Worm (Caenorhabditis elegans) whole organism, L1 larva: ENCODE data around the gene clec-57.

ENCODE experiments used
- C16A3.4 ChIP-seq: fragments of 150-350 bp; optimal IDR thresholded peaks from 2 replicates; lab custom pipeline; 2014; ENCODE audit warnings: missing biosample characterization, missing genetic modification characterization
- C34B4.2 ChIP-seq: sonication (generic microtip); optimal IDR thresholded peaks from 2 replicates; lab custom pipeline; 2017; ENCODE audit warnings: mild to moderate bottlenecking, missing genetic modification characterization, missing compliant biosample characterization
- Y116A8C.19 ChIP-seq: sonication (generic microtip); optimal IDR thresholded peaks from 2 replicates; lab custom pipeline; 2016; ENCODE audit warnings: missing compliant biosample characterization, missing genetic modification characterization, borderline replicate concordance
- aly-2 ChIP-seq: fragments of 150-350 bp; optimal IDR thresholded peaks from 2 replicates; lab custom pipeline; 2014; ENCODE audit warnings: missing biosample characterization, missing genetic modification characterization
- ceh-88 ChIP-seq: fragments of 200-800 bp; sonication (Bioruptor generic); IDR thresholded peaks from 2 replicates; pipeline ENCODE4 v1.3.6; 2022; ENCODE audit warnings: missing genetic modification characterization, missing compliant biosample characterization
- ceh-90 ChIP-seq: sonication (generic microtip); optimal IDR thresholded peaks from 2 replicates; lab custom pipeline; 2016; ENCODE audit warnings: missing genetic modification characterization, missing compliant biosample characterization
- ces-1 ChIP-seq: fragments of 150-350 bp; optimal IDR thresholded peaks from 2 replicates; lab custom pipeline; 2014; ENCODE audit warnings: missing biosample characterization, missing genetic modification reagents, missing genetic modification characterization
- egl-27 ChIP-seq, 2 experiments: fragments of 150-350 bp in 1 of 2; sonication (generic microtip); optimal IDR thresholded peaks; 3 replicates each; lab custom pipeline; 2017 to 2018; ENCODE audit warnings: missing biosample characterization in 2 of 2, missing genetic modification characterization in 2 of 2, missing genetic modification reagents in 2 of 2
- fkh-10 ChIP-seq: sonication (generic microtip); optimal IDR thresholded peaks from 2 replicates; lab custom pipeline; 2017; ENCODE audit warnings: missing biosample characterization, missing genetic modification reagents, missing genetic modification characterization
- fkh-4 ChIP-seq: sonication (generic microtip); optimal IDR thresholded peaks from 2 replicates; lab custom pipeline; 2016; ENCODE audit warnings: missing compliant biosample characterization, missing genetic modification characterization, borderline replicate concordance
- fkh-8 ChIP-seq: sonication (generic microtip); optimal IDR thresholded peaks from 2 replicates; lab custom pipeline; 2016; ENCODE audit warnings: mild to moderate bottlenecking, missing genetic modification characterization, missing compliant biosample characterization
- lin-13 ChIP-seq: fragments of 150-350 bp; optimal IDR thresholded peaks from 2 replicates; lab custom pipeline; 2014; ENCODE audit warnings: missing biosample characterization, missing genetic modification reagents, missing genetic modification characterization
- lir-3 ChIP-seq: sonication (generic microtip); optimal IDR thresholded peaks from 2 replicates; lab custom pipeline; 2016; ENCODE audit warnings: mild to moderate bottlenecking, missing genetic modification characterization, moderate library complexity, missing compliant biosample characterization; ENCODE audit not compliant: poor library complexity
- lsy-2 ChIP-seq, 2 experiments: fragments of 150-350 bp; optimal IDR thresholded peaks; 2 replicates each; lab custom pipeline; 2014; ENCODE audit warnings: missing biosample characterization in 2 of 2, missing genetic modification characterization in 2 of 2
- mab-9 ChIP-seq: fragments of 200-800 bp; sonication (Bioruptor generic); IDR thresholded peaks from 2 replicates; pipeline ENCODE4 v1.3.6; 2022; ENCODE audit warnings: missing genetic modification reagents, missing genetic modification characterization, missing compliant biosample characterization
- nhr-19 ChIP-seq: fragments of 200-800 bp; sonication (Bioruptor generic); conservative IDR thresholded peaks from 2 replicates; pipeline ENCODE4 v1.3.6; 2022; ENCODE audit warnings: missing genetic modification characterization, missing compliant biosample characterization
- nhr-28 ChIP-seq: fragments of 150-350 bp; optimal IDR thresholded peaks from 2 replicates; lab custom pipeline; 2014; ENCODE audit warnings: missing biosample characterization, missing genetic modification characterization
- nhr-47 ChIP-seq: sonication (generic microtip); optimal IDR thresholded peaks from 2 replicates; lab custom pipeline; 2016; ENCODE audit warnings: mild to moderate bottlenecking, missing genetic modification characterization, moderate library complexity, missing compliant biosample characterization
- nhr-71 ChIP-seq: sonication (generic microtip); optimal IDR thresholded peaks from 2 replicates; lab custom pipeline; 2016; ENCODE audit warnings: mild to moderate bottlenecking, missing genetic modification characterization, moderate library complexity, missing compliant biosample characterization
- nhr-77 ChIP-seq: fragments of 150-350 bp; optimal IDR thresholded peaks from 2 replicates; lab custom pipeline; 2014; ENCODE audit warnings: missing biosample characterization, missing genetic modification characterization
- nhr-90 ChIP-seq: sonication (generic microtip); optimal IDR thresholded peaks from 2 replicates; lab custom pipeline; 2016; ENCODE audit warnings: mild to moderate bottlenecking, missing genetic modification characterization, missing compliant biosample characterization; ENCODE audit not compliant: poor library complexity
- rnt-1 ChIP-seq: sonication (generic microtip); optimal IDR thresholded peaks from 2 replicates; lab custom pipeline; 2016; ENCODE audit warnings: mild to moderate bottlenecking, missing genetic modification characterization, moderate library complexity, missing compliant biosample characterization
- snpc-4 ChIP-seq: fragments of 150-350 bp; optimal IDR thresholded peaks from 2 replicates; lab custom pipeline; 2014; ENCODE audit warnings: missing biosample characterization, missing genetic modification characterization
- snu-23 ChIP-seq: sonication (generic microtip); optimal IDR thresholded peaks from 2 replicates; lab custom pipeline; 2016; ENCODE audit warnings: missing genetic modification characterization, missing compliant biosample characterization
- swsn-7 ChIP-seq: sonication (generic microtip); optimal IDR thresholded peaks from 2 replicates; lab custom pipeline; 2016; ENCODE audit warnings: missing genetic modification characterization, missing compliant biosample characterization
- vab-15 ChIP-seq: sonication (generic microtip); optimal IDR thresholded peaks from 2 replicates; lab custom pipeline; 2017; ENCODE audit warnings: missing genotype, mild to moderate bottlenecking, missing genetic modification characterization, missing compliant biosample characterization
- ztf-4 ChIP-seq: fragments of 150-350 bp; optimal IDR thresholded peaks from 2 replicates; lab custom pipeline; 2014; ENCODE audit warnings: missing biosample characterization, missing genetic modification characterization

The clec-57 gene

ce11 chrV:14518010-14518409 is 49.0 kb downstream of the clec-57 start, which contains the start of gene R02D5.6:
Gene R02D5.6 (minus strand): TSS chrV:14518110.
- no peak for TF ChIP-seq egl-27 (tag; optimal IDR thresholded peaks at IDR 0.05; lab: Kevin White, UChicago)
- no peak for TF ChIP-seq rnt-1 (tag; lab: Kevin White, UChicago)
- TF ChIP-seq fkh-8 (tag; lab: Kevin White, UChicago), result peak; percentile 14

ce11 chrV:14519268-14519667 is 50.2 kb downstream of the clec-57 start, which contains the start of gene R02D5.8:
Gene R02D5.8 (minus strand): TSS chrV:14519368.
- TF ChIP-seq swsn-7 (tag; lab: Kevin White, UChicago) (no peak), aly-2 (tag; lab: Kevin White, UChicago) (no peak), nhr-71 (tag; lab: Kevin White, UChicago) (no peak), vab-15 (tag; lab: Kevin White, UChicago) (no peak), Y116A8C.19 (tag; lab: Kevin White, UChicago) (no peak), fkh-10 (GFP tag; lab: Kevin White, UChicago) (no peak), snu-23 (no peak), lsy-2 (tag; optimal IDR thresholded peaks at IDR 0.05; lab: Kevin White, UChicago) (no peak), lin-13 (GFP tag; lab: Kevin White, UChicago) (no peak), ces-1 (no peak), nhr-47 (no peak)

- TF ChIP-seq nhr-90, result no peak
- no peak for TF ChIP-seq ceh-90 (tag; lab: Kevin White, UChicago)
- no peak for TF ChIP-seq C16A3.4 (tag; lab: Kevin White, UChicago)
- no peak for TF ChIP-seq nhr-28 (tag; lab: Kevin White, UChicago)
- no peak for TF ChIP-seq nhr-19 (GFP tag; lab: Robert Waterston, UW)
- no peak for TF ChIP-seq ztf-4
- TF ChIP-seq snpc-4 (tag; lab: Kevin White, UChicago), result no peak
- no peak for TF ChIP-seq snu-23
- TF ChIP-seq C34B4.2, result no peak
- no peak for TF ChIP-seq ceh-88
- no peak for TF ChIP-seq vab-15 (tag; lab: Kevin White, UChicago)
- no peak for TF ChIP-seq nhr-77
- TF ChIP-seq mab-9, result no peak
- no peak for TF ChIP-seq fkh-4 (tag; lab: Kevin White, UChicago)
- TF ChIP-seq lir-3 (tag; lab: Kevin White, UChicago), result no peak
These were observed 52.0 kb downstream of the clec-57 start, which contains the start of gene C53A5.17 for ce11 chrV:14521000-14521399. Gene C53A5.17 (minus strand): TSS chrV:14521100.
